Worm (Caenorhabditis elegans) whole organism, late embryonic: ENCODE results near the gene C14A4.8.
A peak's percentile ranks its signal among the peaks of the same experiment; 100 is the strongest.

Source experiments
- C08G9.2 ChIP-seq: sonication (generic microtip); optimal IDR thresholded peaks from 2 replicates; lab custom pipeline; 2016; ENCODE audit warnings: mild to moderate bottlenecking, missing genetic modification characterization, moderate library complexity, missing compliant biosample characterization
- C38D4.7 ChIP-seq: fragments of 200-800 bp; sonication (Bioruptor generic); optimal IDR thresholded peaks from 2 replicates; lab custom pipeline; 2018; ENCODE audit warnings: mild to moderate bottlenecking, missing genetic modification characterization, moderate library complexity, missing compliant biosample characterization
- K09A11.1 ChIP-seq: sonication (generic microtip); optimal IDR thresholded peaks from 2 replicates; lab custom pipeline; 2017; ENCODE audit warnings: antibody characterized with exemption, mild to moderate bottlenecking, missing genetic modification characterization, missing compliant biosample characterization; ENCODE audit not compliant: insufficient read depth
- Y22D7AL.16 ChIP-seq: sonication (generic microtip); optimal IDR thresholded peaks from 2 replicates; lab custom pipeline; 2016; ENCODE audit warnings: missing genetic modification characterization, missing compliant biosample characterization
- ama-1 ChIP-seq: fragments of 150-350 bp; optimal IDR thresholded peaks from 2 replicates; lab custom pipeline; 2014
- ceh-14 ChIP-seq: sonication (generic microtip); optimal IDR thresholded peaks from 2 replicates; lab custom pipeline; 2016; ENCODE audit warnings: missing genotype, missing genetic modification characterization, missing compliant biosample characterization
- ceh-18 ChIP-seq: sonication (generic microtip); optimal IDR thresholded peaks from 2 replicates; lab custom pipeline; 2016; ENCODE audit warnings: missing genetic modification characterization, missing compliant biosample characterization
- ceh-19 ChIP-seq: fragments of 200-800 bp; sonication (Bioruptor generic); optimal IDR thresholded peaks from 2 replicates; lab custom pipeline; 2018; ENCODE audit warnings: mild to moderate bottlenecking, missing genetic modification characterization, missing compliant biosample characterization
- ceh-2 ChIP-seq: sonication (generic microtip); optimal IDR thresholded peaks from 2 replicates; lab custom pipeline; 2016; ENCODE audit warnings: missing genotype, missing genetic modification characterization, missing compliant biosample characterization
- ceh-24 ChIP-seq: sonication (generic microtip); optimal IDR thresholded peaks from 2 replicates; lab custom pipeline; 2016; ENCODE audit warnings: mild to moderate bottlenecking, missing genetic modification characterization, missing compliant biosample characterization
- ceh-30 ChIP-seq: fragments of 150-350 bp; optimal IDR thresholded peaks from 2 replicates; lab custom pipeline; 2014; ENCODE audit warnings: missing biosample characterization, missing genetic modification characterization
- ceh-31 ChIP-seq: sonication (generic microtip); optimal IDR thresholded peaks from 2 replicates; lab custom pipeline; 2016; ENCODE audit warnings: missing genetic modification characterization, missing compliant biosample characterization
- ceh-34 ChIP-seq: sonication (generic microtip); optimal IDR thresholded peaks from 2 replicates; lab custom pipeline; 2016; ENCODE audit warnings: mild to moderate bottlenecking, missing genetic modification characterization, missing compliant biosample characterization
- ceh-45 ChIP-seq: fragments of 200-800 bp; sonication (Bioruptor generic); IDR thresholded peaks from 2 replicates; pipeline ENCODE4 v1.3.6; 2022; ENCODE audit warnings: missing genetic modification reagents, missing genetic modification characterization, missing compliant biosample characterization
- ceh-48 ChIP-seq: sonication (generic microtip); optimal IDR thresholded peaks from 2 replicates; lab custom pipeline; 2016; ENCODE audit warnings: missing genetic modification characterization, inconsistent platforms, missing compliant biosample characterization
- che-1 ChIP-seq: sonication (generic microtip); optimal IDR thresholded peaks from 2 replicates; lab custom pipeline; 2016; ENCODE audit warnings: mild to moderate bottlenecking, missing genetic modification characterization, missing compliant biosample characterization
- dmd-4 ChIP-seq: sonication (generic microtip); optimal IDR thresholded peaks from 2 replicates; lab custom pipeline; 2016; ENCODE audit warnings: borderline replicate concordance, missing genetic modification characterization, missing compliant biosample characterization
- dve-1 ChIP-seq: sonication (generic microtip); optimal IDR thresholded peaks from 2 replicates; lab custom pipeline; 2017; ENCODE audit warnings: antibody characterized with exemption, mild to moderate bottlenecking, missing genetic modification characterization, missing compliant biosample characterization
- elt-4 ChIP-seq: sonication (generic microtip); optimal IDR thresholded peaks from 2 replicates; lab custom pipeline; 2016; ENCODE audit warnings: missing genetic modification characterization, missing compliant biosample characterization
- ets-4 ChIP-seq: sonication (generic microtip); optimal IDR thresholded peaks from 2 replicates; lab custom pipeline; 2016; ENCODE audit warnings: missing genetic modification characterization, missing compliant biosample characterization
- eyg-1 ChIP-seq: sonication (generic microtip); optimal IDR thresholded peaks from 2 replicates; lab custom pipeline; 2016; ENCODE audit warnings: missing genotype, missing genetic modification characterization, missing compliant biosample characterization
- fax-1 ChIP-seq: sonication (generic microtip); optimal IDR thresholded peaks from 2 replicates; lab custom pipeline; 2016; ENCODE audit warnings: missing genotype, missing genetic modification characterization, missing compliant biosample characterization
- fkh-10 ChIP-seq: fragments of 150-350 bp; optimal IDR thresholded peaks from 2 replicates; lab custom pipeline; 2014; ENCODE audit warnings: missing biosample characterization, missing genetic modification reagents, missing genetic modification characterization
- fkh-6 ChIP-seq: sonication (generic microtip); optimal IDR thresholded peaks from 2 replicates; lab custom pipeline; 2016; ENCODE audit warnings: missing genetic modification characterization, missing compliant biosample characterization
- hlh-13 ChIP-seq: fragments of 200-800 bp; sonication (Bioruptor generic); optimal IDR thresholded peaks from 2 replicates; lab custom pipeline; 2018; ENCODE audit warnings: mild to moderate bottlenecking, missing genetic modification characterization, missing compliant biosample characterization
- hlh-30 ChIP-seq: sonication (generic microtip); optimal IDR thresholded peaks from 2 replicates; lab custom pipeline; 2017; ENCODE audit warnings: antibody characterized with exemption, missing genetic modification characterization, missing compliant biosample characterization; ENCODE audit not compliant: insufficient read depth
- hlh-6 ChIP-seq: sonication (generic microtip); optimal IDR thresholded peaks from 2 replicates; lab custom pipeline; 2016; ENCODE audit warnings: missing genotype, missing genetic modification characterization, missing compliant biosample characterization
- lim-6 ChIP-seq: sonication (generic microtip); optimal IDR thresholded peaks from 2 replicates; lab custom pipeline; 2016; ENCODE audit warnings: missing genetic modification characterization, missing compliant biosample characterization
- mec-3 ChIP-seq: sonication (generic microtip); optimal IDR thresholded peaks from 2 replicates; lab custom pipeline; 2016; ENCODE audit warnings: borderline replicate concordance, missing genetic modification characterization, missing compliant biosample characterization
- nhr-11 ChIP-seq: fragments of 150-350 bp; optimal IDR thresholded peaks from 2 replicates; lab custom pipeline; 2014; ENCODE audit warnings: missing biosample characterization, missing genetic modification characterization
- odd-2 ChIP-seq: sonication (generic microtip); optimal IDR thresholded peaks from 2 replicates; lab custom pipeline; 2017; ENCODE audit warnings: antibody characterized with exemption, mild to moderate bottlenecking, missing genetic modification characterization, missing compliant biosample characterization
- pag-3 ChIP-seq: sonication (generic microtip); optimal IDR thresholded peaks from 2 replicates; lab custom pipeline; 2016; ENCODE audit warnings: missing compliant biosample characterization, missing genetic modification characterization, borderline replicate concordance
- pax-1 ChIP-seq: fragments of 150-350 bp; optimal IDR thresholded peaks from 2 replicates; lab custom pipeline; 2014; ENCODE audit warnings: missing biosample characterization, missing genetic modification characterization
- pha-4 ChIP-seq: fragments of 150-350 bp; optimal IDR thresholded peaks from 2 replicates; lab custom pipeline; 2018; ENCODE audit warnings: missing biosample characterization, missing genetic modification reagents, missing genetic modification characterization
- pqm-1 ChIP-seq: sonication (generic microtip); optimal IDR thresholded peaks from 2 replicates; lab custom pipeline; 2016; ENCODE audit warnings: missing genetic modification characterization, missing compliant biosample characterization
- ref-2 ChIP-seq: sonication (generic microtip); optimal IDR thresholded peaks from 2 replicates; lab custom pipeline; 2016; ENCODE audit warnings: missing genetic modification characterization, missing compliant biosample characterization
- sdc-2 ChIP-seq: sonication (generic microtip); optimal IDR thresholded peaks from 2 replicates; lab custom pipeline; 2016; ENCODE audit warnings: missing genotype, missing genetic modification characterization, missing compliant biosample characterization
- sox-4 ChIP-seq: sonication (generic microtip); optimal IDR thresholded peaks from 2 replicates; lab custom pipeline; 2017; ENCODE audit warnings: mild to moderate bottlenecking, missing genetic modification characterization, inconsistent platforms, missing compliant biosample characterization
- tbx-2 ChIP-seq: sonication (generic microtip); optimal IDR thresholded peaks from 2 replicates; lab custom pipeline; 2016; ENCODE audit warnings: missing genetic modification characterization, missing compliant biosample characterization
- tbx-7 ChIP-seq: sonication (generic microtip); optimal IDR thresholded peaks from 2 replicates; lab custom pipeline; 2016; ENCODE audit warnings: missing genotype, missing genetic modification characterization, missing compliant biosample characterization
- ttx-3 ChIP-seq: sonication (generic microtip); optimal IDR thresholded peaks from 2 replicates; lab custom pipeline; 2016; ENCODE audit warnings: missing genetic modification reagents, missing genetic modification characterization, missing compliant biosample characterization
- unc-3 ChIP-seq, 2 experiments: fragments of 200-800 bp in 1 of 2; sonication (Bioruptor generic) in 1 of 2; sonication (generic microtip) in 1 of 2; conservative IDR thresholded peaks in 1 of 2; optimal IDR thresholded peaks in 1 of 2; 2 replicates each; pipeline versions ENCODE4 v1.3.6 to Lab custom; 2016 to 2022; ENCODE audit warnings: missing compliant biosample characterization in 2 of 2, missing genetic modification characterization in 2 of 2, missing genetic modification reagents in 1 of 2
- zip-5 ChIP-seq: sonication (generic microtip); optimal IDR thresholded peaks from 2 replicates; lab custom pipeline; 2016; ENCODE audit warnings: missing genetic modification characterization, missing compliant biosample characterization
- ztf-16 ChIP-seq: sonication (generic microtip); optimal IDR thresholded peaks from 2 replicates; lab custom pipeline; 2017; ENCODE audit warnings: missing genetic modification characterization, missing compliant biosample characterization

C14A4.8 gene

ce11 chrII:10550872-10551647, 46.9 kb downstream of the C14A4.8 start:
- TF ChIP-seq ets-4 (tag; lab: Kevin White, UChicago) (no peak), ceh-34 (tag; lab: Kevin White, UChicago) (no peak), ceh-19 (no peak), nhr-11 (no peak), fkh-6 (tag; lab: Kevin White, UChicago) (no peak), sox-4 (tag; lab: Kevin White, UChicago) (no peak), ref-2 (tag; lab: Kevin White, UChicago) (no peak), che-1 (tag; lab: Kevin White, UChicago) (no peak), elt-4 (tag; lab: Kevin White, UChicago) (no peak), fax-1 (tag; lab: Kevin White, UChicago) (no peak), ceh-18 (tag; lab: Kevin White, UChicago) (no peak), ceh-48 (tag; lab: Kevin White, UChicago) (no peak)

ce11 chrII:10550173-10550572, 47.8 kb downstream of the C14A4.8 start:
- TF ChIP-seq Y22D7AL.16 (no peak), pha-4 (no peak), mec-3 (tag; lab: Kevin White, UChicago) (no peak), ceh-31 (tag; lab: Kevin White, UChicago) (no peak), tbx-2 (no peak), hlh-6 (tag; lab: Kevin White, UChicago) (no peak), pag-3 (tag; lab: Kevin White, UChicago) (no peak), ceh-24 (no peak), hlh-13 (GFP tag; lab: Kevin White, UChicago) (no peak), ama-1 (lab: Kevin White, UChicago) (no peak), ceh-45 (no peak), C08G9.2 (tag; lab: Kevin White, UChicago) (no peak), ceh-2 (tag; lab: Kevin White, UChicago) (no peak), ceh-30 (no peak), fax-1 (tag; lab: Kevin White, UChicago) (no peak), pax-1 (tag; lab: Kevin White, UChicago) (no peak), fkh-10 (GFP tag; lab: Kevin White, UChicago) (no peak)

DNA sequence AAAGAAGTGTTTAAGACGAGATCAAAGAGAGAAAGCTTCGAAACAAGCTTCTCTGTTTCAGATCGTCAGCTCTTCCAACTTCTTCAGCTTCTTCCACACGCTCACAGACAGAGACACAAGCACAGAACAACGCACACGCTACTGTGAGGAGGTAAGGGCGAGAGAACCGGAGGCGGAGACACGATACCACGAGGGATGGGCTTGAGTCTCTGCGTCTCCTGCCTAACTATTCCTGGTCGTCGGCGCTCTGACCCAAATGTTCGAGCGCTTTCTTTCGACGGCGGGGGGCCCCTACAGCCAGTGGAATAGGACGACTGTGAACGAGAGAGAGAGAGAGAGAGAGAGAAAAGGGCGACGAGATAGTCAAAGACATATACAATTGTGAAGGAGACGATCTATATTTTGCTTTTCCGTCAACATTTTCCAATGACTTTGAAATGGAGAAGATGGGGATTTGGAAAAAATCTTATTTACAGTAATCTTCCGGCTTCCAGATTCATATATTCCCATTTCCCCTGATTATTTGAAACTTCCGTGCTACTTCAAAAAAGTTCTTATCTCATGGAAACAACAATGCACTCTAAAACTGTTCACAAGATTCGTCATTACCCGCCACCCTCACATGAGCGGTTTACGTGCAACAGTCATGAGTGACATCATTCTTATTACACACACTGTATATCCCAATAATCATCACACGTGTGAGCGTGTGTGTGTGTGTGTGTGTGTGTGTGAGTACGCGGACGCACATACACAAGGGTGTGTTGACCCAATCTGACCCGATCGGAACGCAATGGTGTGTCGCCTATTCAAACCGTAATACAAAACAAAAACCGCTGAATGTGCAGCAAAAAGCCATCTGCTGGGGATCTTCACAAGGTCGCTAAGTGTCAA, 48.9 kb downstream of the C14A4.8 start:
- TF ChIP-seq C38D4.7 (GFP tag; lab: Kevin White, UChicago) (no peak), ttx-3 (no peak), ets-4 (tag; lab: Kevin White, UChicago) (peak; percentile 76), ama-1 (lab: Kevin White, UChicago) (peak; percentile 88), fax-1 (tag; lab: Kevin White, UChicago) (no peak), dmd-4 (tag; lab: Kevin White, UChicago) (no peak), eyg-1 (tag; lab: Kevin White, UChicago) (no peak), zip-5 (no peak), ceh-31 (tag; lab: Kevin White, UChicago) (peak; percentile 81), sdc-2 (tag; lab: Kevin White, UChicago) (peak; percentile 30), pha-4 (peak; percentile 11), nhr-11 (no peak), tbx-7 (tag; lab: Kevin White, UChicago) (no peak), ceh-34 (tag; lab: Kevin White, UChicago) (peak; percentile 92), C08G9.2 (tag; lab: Kevin White, UChicago) (peak; percentile 6), K09A11.1 (tag; lab: Kevin White, UChicago) (peak; percentile 15), pqm-1 (peak; percentile 32), hlh-30 (tag; lab: Kevin White, UChicago) (peak; percentile 96), unc-3 (GFP tag; conservative IDR thresholded peaks at IDR 0.05; lab: Robert Waterston, UW) (peak; percentile 38; the same call in 1 of the 2 replicates), unc-3 (tag; optimal IDR thresholded peaks at IDR 0.05; lab: Kevin White, UChicago) (no peak), ztf-16 (peak; percentile 5), dve-1 (tag; lab: Kevin White, UChicago) (peak; percentile 37), ceh-14 (peak; percentile 61), mec-3 (tag; lab: Kevin White, UChicago) (peak; percentile 53), odd-2 (no peak), ceh-48 (tag; lab: Kevin White, UChicago) (no peak), lim-6 (tag; lab: Kevin White, UChicago) (no peak)
